Worm (Caenorhabditis elegans) whole organism, young adult: ENCODE data around the gene W03C9.2.

Experiments used
- F55B11.4 ChIP-seq: sonication (generic microtip); optimal IDR thresholded peaks from 2 replicates; lab custom pipeline; 2016; ENCODE audit warnings: missing compliant biosample characterization, missing genetic modification characterization, borderline replicate concordance; ENCODE audit not compliant: insufficient read depth
- K12H6.12 ChIP-seq: fragments of 200-800 bp; sonication (Bioruptor generic); optimal IDR thresholded peaks from 2 replicates; lab custom pipeline; 2018; ENCODE audit warnings: mild to moderate bottlenecking, missing genetic modification characterization, missing compliant biosample characterization
- ceh-40 ChIP-seq: fragments of 200-800 bp; sonication (Bioruptor generic); IDR thresholded peaks from 2 replicates; pipeline ENCODE4 v1.3.6; 2022; ENCODE audit warnings: missing genetic modification characterization, missing compliant biosample characterization
- hrde-1 ChIP-seq: sonication (generic microtip); optimal IDR thresholded peaks from 2 replicates; lab custom pipeline; 2016; ENCODE audit warnings: missing genetic modification characterization, mild to moderate bottlenecking, missing compliant biosample characterization, moderate library complexity, missing genotype, missing genetic modification reagents, borderline replicate concordance
- lsl-1 ChIP-seq: fragments of 200-800 bp; sonication (Bioruptor generic); optimal IDR thresholded peaks from 2 replicates; lab custom pipeline; 2018; ENCODE audit warnings: mild to moderate bottlenecking, missing genetic modification characterization, moderate library complexity, missing compliant biosample characterization
- madf-10 ChIP-seq: sonication (generic microtip); optimal IDR thresholded peaks from 2 replicates; lab custom pipeline; 2016; ENCODE audit warnings: mild to moderate bottlenecking, missing genetic modification characterization, missing compliant biosample characterization
- mcd-1 ChIP-seq: fragments of 200-800 bp; sonication (Bioruptor generic); IDR thresholded peaks from 2 replicates; pipeline ENCODE4 v1.3.6; 2022; ENCODE audit warnings: missing genetic modification reagents, missing genetic modification characterization, missing compliant biosample characterization
- mes-4 ChIP-seq: sonication (generic microtip); optimal IDR thresholded peaks from 2 replicates; lab custom pipeline; 2016; ENCODE audit warnings: missing genotype, missing genetic modification characterization, missing compliant biosample characterization
- nfya-1 ChIP-seq: sonication (generic microtip); optimal IDR thresholded peaks from 2 replicates; lab custom pipeline; 2017; ENCODE audit warnings: antibody characterized with exemption, missing compliant biosample characterization, missing genetic modification characterization, borderline replicate concordance; ENCODE audit not compliant: insufficient read depth
- pbrm-1 ChIP-seq: fragments of 200-800 bp; sonication (Bioruptor generic); IDR thresholded peaks from 2 replicates; pipeline ENCODE4 v1.3.6; 2022; ENCODE audit warnings: missing genetic modification reagents, missing genetic modification characterization, missing compliant biosample characterization
- snpc-1.3 ChIP-seq: sonication (generic microtip); optimal IDR thresholded peaks from 2 replicates; lab custom pipeline; 2017; ENCODE audit warnings: missing genetic modification characterization, mild to moderate bottlenecking, missing compliant biosample characterization, antibody characterized with exemption, moderate library complexity, missing genotype, missing genetic modification reagents; ENCODE audit not compliant: insufficient read depth
- snpc-4 ChIP-seq, 5 experiments: fragments of 150-350 bp in 1 of 5; sonication (generic microtip) in 4 of 5; optimal IDR thresholded peaks; 2 replicates each; lab custom pipeline; 2014 to 2018; ENCODE audit warnings: missing genetic modification characterization in 5 of 5, missing biosample characterization in 3 of 5, antibody characterized with exemption in 2 of 5, mild to moderate bottlenecking in 2 of 5, missing compliant biosample characterization in 2 of 5, missing genotype in 2 of 5, moderate library complexity in 2 of 5, missing genetic modification reagents in 1 of 5

DNA sequence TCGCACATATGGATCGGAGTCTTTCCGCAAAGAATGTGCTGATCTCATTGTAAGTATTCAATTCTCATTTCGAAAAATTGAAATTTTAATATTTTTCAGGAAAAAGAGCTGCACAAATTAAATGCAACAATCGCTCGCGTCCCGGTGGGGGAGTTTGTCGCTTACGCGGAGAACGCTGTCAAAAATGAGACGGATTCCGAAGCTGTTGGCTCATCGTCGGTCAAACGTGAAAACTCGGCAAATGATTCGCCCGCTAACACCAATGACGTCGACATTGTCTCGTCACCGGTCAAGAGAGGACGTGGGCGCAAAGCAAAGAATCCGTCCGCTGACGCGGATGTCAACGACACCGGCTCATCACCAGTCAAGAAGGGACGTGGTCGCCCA is 45.6 kb upstream of the W03C9.2 start:
- TF ChIP-seq madf-10 (tag; lab: Kevin White, UChicago): no peak
- no peak for TF ChIP-seq snpc-4 (GFP tag; optimal IDR thresholded peaks at IDR 0.05; lab: Kevin White, UChicago)
- TF ChIP-seq snpc-4 (tag; optimal IDR thresholded peaks at IDR 0.05; lab: Kevin White, UChicago): no peak
- TF ChIP-seq pbrm-1 (GFP tag; lab: Robert Waterston, UW): peak; percentile 47; the same call in 1 of the 2 replicates
- TF ChIP-seq ceh-40 (GFP tag; lab: Robert Waterston, UW): no peak
- TF ChIP-seq mes-4: no peak
- no peak for TF ChIP-seq nfya-1 (tag; lab: Kevin White, UChicago)
- TF ChIP-seq F55B11.4 (tag; lab: Kevin White, UChicago): no peak
- TF ChIP-seq mcd-1 (GFP tag; lab: Robert Waterston, UW): no peak
- no peak for TF ChIP-seq snpc-1.3 (tag; lab: Kevin White, UChicago)
- TF ChIP-seq K12H6.12 (tag; lab: Kevin White, UChicago): no peak
- TF ChIP-seq hrde-1 (tag; lab: Kevin White, UChicago): no peak
- peak; percentile 43 for TF ChIP-seq lsl-1
